Worm (Caenorhabditis elegans) whole organism, late embryonic: ENCODE data around the gene Y38H6C.23.

ENCODE experiments used
- C08G9.2 ChIP-seq: sonication (generic microtip); optimal IDR thresholded peaks from 2 replicates; lab custom pipeline; 2016; ENCODE audit warnings: mild to moderate bottlenecking, missing genetic modification characterization, moderate library complexity, missing compliant biosample characterization
- C38D4.7 ChIP-seq: fragments of 200-800 bp; sonication (Bioruptor generic); optimal IDR thresholded peaks from 2 replicates; lab custom pipeline; 2018; ENCODE audit warnings: mild to moderate bottlenecking, missing genetic modification characterization, moderate library complexity, missing compliant biosample characterization
- K02D7.2 ChIP-seq: sonication (generic microtip); optimal IDR thresholded peaks from 2 replicates; lab custom pipeline; 2017; ENCODE audit warnings: mild to moderate bottlenecking, missing genetic modification characterization, missing compliant biosample characterization
- K09A11.1 ChIP-seq: sonication (generic microtip); optimal IDR thresholded peaks from 2 replicates; lab custom pipeline; 2017; ENCODE audit warnings: antibody characterized with exemption, mild to moderate bottlenecking, missing genetic modification characterization, missing compliant biosample characterization; ENCODE audit not compliant: insufficient read depth
- ahr-1 ChIP-seq: sonication (generic microtip); optimal IDR thresholded peaks from 2 replicates; lab custom pipeline; 2016; ENCODE audit warnings: missing genetic modification characterization, missing compliant biosample characterization
- ceh-14 ChIP-seq: sonication (generic microtip); optimal IDR thresholded peaks from 2 replicates; lab custom pipeline; 2016; ENCODE audit warnings: missing genotype, missing genetic modification characterization, missing compliant biosample characterization
- ceh-18 ChIP-seq: sonication (generic microtip); optimal IDR thresholded peaks from 2 replicates; lab custom pipeline; 2016; ENCODE audit warnings: missing genetic modification characterization, missing compliant biosample characterization
- ceh-2 ChIP-seq: sonication (generic microtip); optimal IDR thresholded peaks from 2 replicates; lab custom pipeline; 2016; ENCODE audit warnings: missing genotype, missing genetic modification characterization, missing compliant biosample characterization
- ceh-30 ChIP-seq: fragments of 150-350 bp; optimal IDR thresholded peaks from 2 replicates; lab custom pipeline; 2014; ENCODE audit warnings: missing biosample characterization, missing genetic modification characterization
- ceh-31 ChIP-seq: sonication (generic microtip); optimal IDR thresholded peaks from 2 replicates; lab custom pipeline; 2016; ENCODE audit warnings: missing genetic modification characterization, missing compliant biosample characterization
- ceh-34 ChIP-seq: sonication (generic microtip); optimal IDR thresholded peaks from 2 replicates; lab custom pipeline; 2016; ENCODE audit warnings: mild to moderate bottlenecking, missing genetic modification characterization, missing compliant biosample characterization
- ceh-48 ChIP-seq: sonication (generic microtip); optimal IDR thresholded peaks from 2 replicates; lab custom pipeline; 2016; ENCODE audit warnings: missing genetic modification characterization, inconsistent platforms, missing compliant biosample characterization
- che-1 ChIP-seq: sonication (generic microtip); optimal IDR thresholded peaks from 2 replicates; lab custom pipeline; 2016; ENCODE audit warnings: mild to moderate bottlenecking, missing genetic modification characterization, missing compliant biosample characterization
- dmd-4 ChIP-seq: sonication (generic microtip); optimal IDR thresholded peaks from 2 replicates; lab custom pipeline; 2016; ENCODE audit warnings: borderline replicate concordance, missing genetic modification characterization, missing compliant biosample characterization
- fax-1 ChIP-seq: sonication (generic microtip); optimal IDR thresholded peaks from 2 replicates; lab custom pipeline; 2016; ENCODE audit warnings: missing genotype, missing genetic modification characterization, missing compliant biosample characterization
- fkh-10 ChIP-seq: fragments of 150-350 bp; optimal IDR thresholded peaks from 2 replicates; lab custom pipeline; 2014; ENCODE audit warnings: missing biosample characterization, missing genetic modification reagents, missing genetic modification characterization
- fkh-6 ChIP-seq: sonication (generic microtip); optimal IDR thresholded peaks from 2 replicates; lab custom pipeline; 2016; ENCODE audit warnings: missing genetic modification characterization, missing compliant biosample characterization
- hlh-30 ChIP-seq: sonication (generic microtip); optimal IDR thresholded peaks from 2 replicates; lab custom pipeline; 2017; ENCODE audit warnings: antibody characterized with exemption, missing genetic modification characterization, missing compliant biosample characterization; ENCODE audit not compliant: insufficient read depth
- hlh-8 ChIP-seq: sonication (generic microtip); optimal IDR thresholded peaks from 2 replicates; lab custom pipeline; 2016; ENCODE audit warnings: missing genotype, missing genetic modification characterization, missing compliant biosample characterization
- lin-11 ChIP-seq: fragments of 200-800 bp; sonication (Bioruptor generic); optimal IDR thresholded peaks from 2 replicates; lab custom pipeline; 2018; ENCODE audit warnings: mild to moderate bottlenecking, missing genetic modification characterization, missing compliant biosample characterization
- madf-2 ChIP-seq: sonication (generic microtip); optimal IDR thresholded peaks from 2 replicates; lab custom pipeline; 2017; ENCODE audit warnings: missing genetic modification characterization, missing compliant biosample characterization
- mec-3 ChIP-seq: sonication (generic microtip); optimal IDR thresholded peaks from 2 replicates; lab custom pipeline; 2016; ENCODE audit warnings: borderline replicate concordance, missing genetic modification characterization, missing compliant biosample characterization
- nhr-232 ChIP-seq: sonication (generic microtip); optimal IDR thresholded peaks from 2 replicates; lab custom pipeline; 2016; ENCODE audit warnings: missing genetic modification characterization, missing compliant biosample characterization
- odd-2 ChIP-seq: sonication (generic microtip); optimal IDR thresholded peaks from 2 replicates; lab custom pipeline; 2017; ENCODE audit warnings: antibody characterized with exemption, mild to moderate bottlenecking, missing genetic modification characterization, missing compliant biosample characterization
- pag-3 ChIP-seq: sonication (generic microtip); optimal IDR thresholded peaks from 2 replicates; lab custom pipeline; 2016; ENCODE audit warnings: missing compliant biosample characterization, missing genetic modification characterization, borderline replicate concordance
- pha-4 ChIP-seq: fragments of 150-350 bp; optimal IDR thresholded peaks from 2 replicates; lab custom pipeline; 2018; ENCODE audit warnings: missing biosample characterization, missing genetic modification reagents, missing genetic modification characterization
- ref-2 ChIP-seq: sonication (generic microtip); optimal IDR thresholded peaks from 2 replicates; lab custom pipeline; 2016; ENCODE audit warnings: missing genetic modification characterization, missing compliant biosample characterization
- sox-4 ChIP-seq: sonication (generic microtip); optimal IDR thresholded peaks from 2 replicates; lab custom pipeline; 2017; ENCODE audit warnings: mild to moderate bottlenecking, missing genetic modification characterization, inconsistent platforms, missing compliant biosample characterization
- tbx-7 ChIP-seq: sonication (generic microtip); optimal IDR thresholded peaks from 2 replicates; lab custom pipeline; 2016; ENCODE audit warnings: missing genotype, missing genetic modification characterization, missing compliant biosample characterization
- unc-3 ChIP-seq, 2 experiments: fragments of 200-800 bp in 1 of 2; sonication (Bioruptor generic) in 1 of 2; sonication (generic microtip) in 1 of 2; conservative IDR thresholded peaks in 1 of 2; optimal IDR thresholded peaks in 1 of 2; 2 replicates each; pipeline versions ENCODE4 v1.3.6 to Lab custom; 2016 to 2022; ENCODE audit warnings: missing compliant biosample characterization in 2 of 2, missing genetic modification characterization in 2 of 2, missing genetic modification reagents in 1 of 2
- unc-86 ChIP-seq: sonication (generic microtip); optimal IDR thresholded peaks from 2 replicates; lab custom pipeline; 2016; ENCODE audit warnings: missing genetic modification characterization, missing compliant biosample characterization

Y38H6C.23 gene

ce11 chrV:20558270-20558669, 2.1 kb upstream of the Y38H6C.23 start, which contains the start of gene abf-4:
TSS of gene abf-4 (minus strand) at chrV:20558370.
- TF ChIP-seq pha-4 (tag; lab: Kevin White, UChicago) (no peak), ceh-18 (tag; lab: Kevin White, UChicago) (no peak), ceh-14 (no peak), odd-2 (tag; lab: Kevin White, UChicago) (no peak), unc-3 (GFP tag; conservative IDR thresholded peaks at IDR 0.05; lab: Robert Waterston, UW) (no peak), unc-3 (tag; optimal IDR thresholded peaks at IDR 0.05; lab: Kevin White, UChicago) (no peak), ceh-34 (no peak), ref-2 (no peak), dmd-4 (tag; lab: Kevin White, UChicago) (no peak), hlh-30 (tag; lab: Kevin White, UChicago) (no peak), C38D4.7 (GFP tag; lab: Kevin White, UChicago) (no peak)

ce11 chrV:20555120-20555519, 1.0 kb downstream of the Y38H6C.23 start, which contains the start of gene Y38H6C.21:
TSS of gene Y38H6C.21 (minus strand) at chrV:20555267.
- TF ChIP-seq dmd-4 (tag; lab: Kevin White, UChicago) (no peak), nhr-232 (tag; lab: Kevin White, UChicago) (no peak), ceh-34 (no peak), C08G9.2 (tag; lab: Kevin White, UChicago) (no peak), odd-2 (tag; lab: Kevin White, UChicago) (no peak), hlh-8 (tag; lab: Kevin White, UChicago) (no peak), lin-11 (tag; lab: Kevin White, UChicago) (no peak), sox-4 (tag; lab: Kevin White, UChicago) (no peak)

- TF ChIP-seq ceh-30 (tag; lab: Kevin White, UChicago) (no peak), dmd-4 (tag; lab: Kevin White, UChicago) (no peak), K02D7.2 (tag; lab: Kevin White, UChicago) (no peak), ceh-2 (tag; lab: Kevin White, UChicago) (no peak), K09A11.1 (tag; lab: Kevin White, UChicago) (no peak)
- TF ChIP-seq, all 69 proteins: peak for 0
Observed at ce11 chrV:20552971-20553370, 3.2 kb downstream of the Y38H6C.23 start, which contains the start of gene vmo-1. TSS of gene vmo-1 (minus strand) at chrV:20553071.

- TF ChIP-seq unc-86 (tag; lab: Kevin White, UChicago), result no peak
- TF ChIP-seq ceh-14, result no peak
- no peak for TF ChIP-seq mec-3
- TF ChIP-seq K02D7.2 (tag; lab: Kevin White, UChicago), result no peak
- no peak for TF ChIP-seq pag-3 (tag; lab: Kevin White, UChicago)
- no peak for TF ChIP-seq tbx-7 (tag; lab: Kevin White, UChicago)
- TF ChIP-seq ceh-48, result no peak
- no peak for TF ChIP-seq ceh-31 (tag; lab: Kevin White, UChicago)
- no peak for TF ChIP-seq che-1 (tag; lab: Kevin White, UChicago)
- TF ChIP-seq C38D4.7 (GFP tag; lab: Kevin White, UChicago), result no peak
- TF ChIP-seq ceh-2 (tag; lab: Kevin White, UChicago), result no peak
- TF ChIP-seq fkh-10, result no peak
- no peak for TF ChIP-seq fax-1 (tag; lab: Kevin White, UChicago)
- TF ChIP-seq madf-2 (tag; lab: Kevin White, UChicago), result no peak
Observed at ce11 chrV:20551096-20551495, 5.1 kb downstream of the Y38H6C.23 start, which contains the start of gene Y38H6C.20. TSS of gene Y38H6C.20 (minus strand) at chrV:20551196.

- TF ChIP-seq hlh-30 (tag; lab: Kevin White, UChicago) (no peak), fkh-6 (tag; lab: Kevin White, UChicago) (no peak), ahr-1 (tag; lab: Kevin White, UChicago) (no peak), tbx-7 (tag; lab: Kevin White, UChicago) (no peak), fax-1 (tag; lab: Kevin White, UChicago) (no peak), C08G9.2 (tag; lab: Kevin White, UChicago) (no peak)
Observed at ce11 chrV:20547048-20547447, 9.1 kb downstream of the Y38H6C.23 start, which contains the start of gene Y38H6C.18. TSS of gene Y38H6C.18 (minus strand) at chrV:20547148.
